Worm (Caenorhabditis elegans): ENCODE data around the gene H43E16.1.

Gene H43E16.1

DNA sequence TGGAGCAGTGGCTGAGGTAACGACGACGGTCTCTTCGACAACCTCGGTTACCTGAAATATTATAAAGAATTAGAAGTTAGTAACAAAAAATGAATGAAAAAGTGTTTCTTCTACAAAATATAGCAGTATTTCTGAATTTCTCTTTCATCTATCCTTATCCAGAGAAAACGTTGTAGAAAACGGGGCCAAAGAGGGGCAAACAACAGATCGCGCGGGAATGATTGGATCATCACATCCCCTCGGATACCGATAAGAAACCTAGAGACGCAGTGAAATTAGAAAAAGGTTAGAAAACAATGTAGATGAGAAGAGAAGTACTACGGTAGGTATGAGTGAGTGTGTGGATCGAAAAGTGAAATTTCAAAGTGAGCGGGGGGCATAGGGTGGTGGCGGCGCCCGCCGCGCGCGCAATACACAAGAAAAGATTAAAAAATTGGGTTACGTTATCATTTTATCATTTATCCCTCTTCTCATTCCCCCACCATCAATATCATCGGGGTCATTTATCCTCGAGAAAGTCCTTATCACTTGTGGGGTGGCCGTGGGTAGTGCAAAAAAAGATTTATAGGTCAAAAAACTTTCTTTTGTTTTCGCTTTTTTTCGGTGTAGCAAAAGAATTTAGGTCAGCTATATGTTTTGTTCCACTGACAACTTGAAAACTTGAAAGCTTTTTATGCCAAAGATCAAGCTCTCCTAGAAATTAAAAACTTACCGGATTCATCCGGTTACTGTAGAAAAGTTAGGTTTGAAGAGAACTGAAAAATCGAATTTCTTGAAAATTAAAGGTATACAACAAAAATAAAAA, 38.3 kb downstream of the H43E16.1 start, which contains the start of the genes dpy-10 and T14B4.19:
dpy-10 (minus strand) TSS at position 51 of the 805 bp plus-strand sequence.
T14B4.19 (minus strand) TSS at position 755 of the 805 bp plus-strand sequence.
- TF ChIP-seq tab-1 (GFP tag; IDR thresholded peaks at IDR 0.05), result no peak
- no peak for TF ChIP-seq med-1 (GFP tag; optimal IDR thresholded peaks at IDR 0.05; ENCODE audit: insufficient read depth)
- TF ChIP-seq ref-1 (GFP tag; conservative IDR thresholded peaks at IDR 0.05), result no peak
- no peak for TF ChIP-seq flt-1 (GFP tag; IDR thresholded peaks at IDR 0.05)
- no peak for TF ChIP-seq ztf-23 (GFP tag; IDR thresholded peaks at IDR 0.05)
- no peak for TF ChIP-seq klf-2 (GFP tag; conservative IDR thresholded peaks at IDR 0.05)
- TF ChIP-seq cog-1 (tag; optimal IDR thresholded peaks at IDR 0.05), result no peak
- TF ChIP-seq ztf-29 (GFP tag; IDR thresholded peaks at IDR 0.05), result no peak
- TF ChIP-seq T22C8.4 (GFP tag; IDR thresholded peaks at IDR 0.05), result no peak

DNA sequence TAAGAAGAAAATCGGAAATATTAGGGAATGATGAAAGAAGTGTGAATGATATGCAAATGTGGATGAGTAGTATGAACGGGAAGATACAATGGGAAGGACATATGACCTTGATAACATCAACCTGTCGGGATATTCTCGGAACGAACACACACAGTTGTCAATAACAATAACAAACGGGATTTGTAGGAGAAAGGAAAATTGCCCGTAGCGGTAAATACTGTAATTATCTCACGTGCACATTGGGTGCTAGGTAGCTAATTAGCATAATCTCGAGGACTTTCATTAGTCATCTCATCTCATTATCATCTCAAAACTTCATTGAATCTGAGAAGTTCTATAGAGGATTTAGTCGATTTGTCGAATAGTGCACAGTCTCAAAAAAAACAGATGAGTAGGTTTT, 38.9 kb downstream of the H43E16.1 start:
- no peak for TF ChIP-seq flt-1 (GFP tag; IDR thresholded peaks at IDR 0.05)
- TF ChIP-seq tab-1 (GFP tag; IDR thresholded peaks at IDR 0.05), result no peak
- TF ChIP-seq ztf-23 (GFP tag; IDR thresholded peaks at IDR 0.05), result no peak
- no peak for TF ChIP-seq med-1 (GFP tag; optimal IDR thresholded peaks at IDR 0.05; ENCODE audit: insufficient read depth)
- TF ChIP-seq klf-2 (GFP tag; conservative IDR thresholded peaks at IDR 0.05), result no peak
- no peak for TF ChIP-seq T22C8.4 (GFP tag; IDR thresholded peaks at IDR 0.05)
- no peak for TF ChIP-seq ref-1 (GFP tag; conservative IDR thresholded peaks at IDR 0.05)
- TF ChIP-seq cog-1 (tag; optimal IDR thresholded peaks at IDR 0.05), result no peak
- no peak for TF ChIP-seq ztf-29 (GFP tag; IDR thresholded peaks at IDR 0.05)

DNA sequence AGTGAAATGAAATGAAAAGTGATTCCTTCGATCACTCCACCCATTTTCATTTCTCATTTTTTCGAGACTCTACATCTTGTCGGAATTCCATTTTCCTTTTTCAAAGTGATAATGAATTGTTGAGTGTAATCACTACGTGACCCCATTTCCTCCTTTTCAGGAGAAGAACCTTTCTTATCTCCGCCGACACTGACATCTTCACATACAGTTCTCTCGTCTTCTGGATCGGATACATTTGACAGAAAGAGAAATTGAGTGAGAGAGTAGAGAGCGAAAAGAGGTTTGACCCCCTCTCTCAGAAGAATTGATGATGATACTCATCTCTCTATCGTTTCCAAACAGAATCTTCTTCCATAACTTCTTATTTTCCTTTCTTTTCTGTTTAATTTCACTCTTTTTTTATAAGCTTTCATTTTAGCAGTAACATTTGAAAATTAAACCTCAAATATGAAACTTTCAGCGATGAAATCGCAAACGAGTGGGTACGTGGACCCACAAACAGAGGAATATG, 39.8 kb downstream of the H43E16.1 start, which contains the start of gene dpy-2:
dpy-2 (plus strand) TSS at position 461 of the 511 bp plus-strand sequence.
- no peak for TF ChIP-seq flt-1 (GFP tag; IDR thresholded peaks at IDR 0.05)
- no peak for TF ChIP-seq ztf-29 (GFP tag; IDR thresholded peaks at IDR 0.05)
- TF ChIP-seq med-1 (GFP tag; optimal IDR thresholded peaks at IDR 0.05; ENCODE audit: insufficient read depth), result no peak
- TF ChIP-seq klf-2 (GFP tag; conservative IDR thresholded peaks at IDR 0.05), result no peak

DNA sequence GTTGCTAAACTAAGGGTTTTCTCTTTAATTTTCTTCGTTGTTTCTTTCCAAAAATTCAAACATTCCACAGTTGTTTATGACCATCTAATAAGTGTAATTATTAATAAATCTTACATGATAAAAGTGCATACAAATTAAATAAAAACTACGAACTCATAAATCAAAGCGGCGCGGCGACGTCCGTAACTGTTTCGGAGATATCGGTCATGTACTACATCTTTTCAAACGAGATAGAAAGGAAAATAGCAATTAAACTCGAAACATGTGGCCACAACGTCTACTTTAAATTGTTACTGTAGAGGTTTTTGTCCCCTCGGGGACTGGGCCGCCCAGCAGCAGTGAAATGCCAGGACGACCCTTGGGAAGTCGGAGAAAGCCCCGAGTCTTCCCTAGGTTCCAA, 41.8 kb downstream of the H43E16.1 start:
- TF ChIP-seq med-1 (GFP tag; optimal IDR thresholded peaks at IDR 0.05; ENCODE audit: insufficient read depth), result no peak
- TF ChIP-seq T22C8.4 (GFP tag; IDR thresholded peaks at IDR 0.05), result no peak
- no peak for TF ChIP-seq cog-1 (tag; optimal IDR thresholded peaks at IDR 0.05)
- no peak for TF ChIP-seq tab-1 (GFP tag; IDR thresholded peaks at IDR 0.05)
- no peak for TF ChIP-seq ref-1 (GFP tag; conservative IDR thresholded peaks at IDR 0.05)
- TF ChIP-seq ztf-23 (GFP tag; IDR thresholded peaks at IDR 0.05), result no peak
- TF ChIP-seq ztf-29 (GFP tag; IDR thresholded peaks at IDR 0.05), result no peak
- TF ChIP-seq klf-2 (GFP tag; conservative IDR thresholded peaks at IDR 0.05), result no peak

DNA sequence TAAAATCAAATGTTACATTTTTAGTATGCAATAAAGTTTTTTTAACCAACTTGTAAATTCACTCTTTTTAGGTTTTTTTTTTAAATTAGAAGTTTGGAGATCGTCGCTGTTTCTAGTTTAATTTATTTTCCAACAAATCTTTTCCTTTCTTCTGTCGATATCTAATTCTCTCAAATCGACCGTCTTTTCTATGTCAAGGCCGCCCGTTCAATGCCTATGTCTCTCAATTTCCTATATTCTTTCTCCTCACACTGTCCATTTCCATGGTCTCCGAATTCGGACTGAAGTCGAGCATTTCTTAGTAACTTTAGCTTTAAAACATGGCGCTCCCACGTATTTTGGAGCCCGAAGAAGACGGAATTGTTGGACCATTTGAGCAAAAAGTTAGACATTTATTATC, 42.6 kb downstream of the H43E16.1 start, which contains the start of the genes T14B4.5 and T14B4.20:
T14B4.5 (plus strand) TSS at position 226 of the 400 bp plus-strand sequence.
T14B4.20 (plus strand) TSS at position 264 of the 400 bp plus-strand sequence.
- no peak for TF ChIP-seq ztf-23 (GFP tag; IDR thresholded peaks at IDR 0.05)
- TF ChIP-seq ref-1 (GFP tag; conservative IDR thresholded peaks at IDR 0.05), result no peak
- no peak for TF ChIP-seq med-1 (GFP tag; optimal IDR thresholded peaks at IDR 0.05; ENCODE audit: insufficient read depth)
- no peak for TF ChIP-seq ztf-29 (GFP tag; IDR thresholded peaks at IDR 0.05)
- TF ChIP-seq T22C8.4 (GFP tag; IDR thresholded peaks at IDR 0.05), result no peak
- no peak for TF ChIP-seq tab-1 (GFP tag; IDR thresholded peaks at IDR 0.05)
- TF ChIP-seq klf-2 (GFP tag; conservative IDR thresholded peaks at IDR 0.05), result no peak
- TF ChIP-seq cog-1 (tag; optimal IDR thresholded peaks at IDR 0.05), result no peak
- TF ChIP-seq flt-1 (GFP tag; IDR thresholded peaks at IDR 0.05), result no peak

DNA sequence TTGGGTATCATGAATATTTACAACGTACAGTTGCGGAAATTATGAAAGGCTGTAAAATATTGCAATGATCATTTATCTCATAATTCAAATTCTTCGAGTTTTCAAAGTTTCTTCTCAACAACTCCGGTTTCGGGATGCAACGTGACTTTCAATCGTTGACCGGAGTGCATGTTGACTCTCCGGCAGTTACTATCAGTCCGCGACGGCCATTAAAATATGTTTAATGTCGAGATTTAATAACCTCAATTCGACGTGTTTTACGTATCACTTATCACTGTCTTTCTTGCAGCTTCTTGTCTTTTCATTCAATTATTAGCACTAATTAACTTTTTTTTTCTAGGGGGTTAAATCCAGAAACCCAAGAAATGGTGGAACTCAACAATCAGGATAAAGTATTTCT, 44.2 kb downstream of the H43E16.1 start, which contains the start of gene tsp-10:
tsp-10 (plus strand) TSS at position 366 of the 400 bp plus-strand sequence.
- no peak for TF ChIP-seq ztf-29 (GFP tag; IDR thresholded peaks at IDR 0.05)
- TF ChIP-seq med-1 (GFP tag; optimal IDR thresholded peaks at IDR 0.05; ENCODE audit: insufficient read depth), result no peak
- no peak for TF ChIP-seq flt-1 (GFP tag; IDR thresholded peaks at IDR 0.05)
- no peak for TF ChIP-seq cog-1 (tag; optimal IDR thresholded peaks at IDR 0.05)
- TF ChIP-seq klf-2 (GFP tag; conservative IDR thresholded peaks at IDR 0.05), result no peak
- TF ChIP-seq T22C8.4 (GFP tag; IDR thresholded peaks at IDR 0.05), result no peak
- no peak for TF ChIP-seq ref-1 (GFP tag; conservative IDR thresholded peaks at IDR 0.05)
- no peak for TF ChIP-seq ztf-23 (GFP tag; IDR thresholded peaks at IDR 0.05)
- no peak for TF ChIP-seq tab-1 (GFP tag; IDR thresholded peaks at IDR 0.05)

DNA sequence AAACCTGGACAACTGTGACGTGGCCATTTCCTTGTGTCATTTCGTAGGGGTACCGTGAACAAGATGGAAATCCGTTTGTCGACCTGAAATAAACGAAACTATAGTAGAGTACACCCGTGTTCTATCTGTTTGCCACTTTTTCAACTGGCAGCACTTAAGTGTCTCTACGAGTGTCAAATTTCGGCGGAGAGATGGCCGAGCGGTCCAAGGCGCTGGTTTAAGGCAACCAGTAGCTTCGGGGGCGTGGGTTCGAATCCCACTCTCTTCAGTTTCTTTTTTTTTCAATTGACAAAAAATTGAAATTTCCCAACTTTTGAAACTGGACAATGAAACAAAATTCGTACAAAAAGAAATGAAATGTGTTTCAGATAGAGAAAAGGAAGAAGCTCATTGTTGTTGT, 47.5 kb downstream of the H43E16.1 start:
- TF ChIP-seq ztf-29 (GFP tag; IDR thresholded peaks at IDR 0.05) (0 out of 2 replicates have a peak, but pooled peaks have one; percentile 45), ref-1 (GFP tag; conservative IDR thresholded peaks at IDR 0.05) (no peak), tab-1 (GFP tag; IDR thresholded peaks at IDR 0.05) (peak; percentile 70; the same call in 1 of the 2 replicates), flt-1 (GFP tag; IDR thresholded peaks at IDR 0.05) (peak; percentile 65; the same call in 1 of the 2 replicates), med-1 (GFP tag; optimal IDR thresholded peaks at IDR 0.05; ENCODE audit: insufficient read depth) (peak; percentile 9), klf-2 (GFP tag; conservative IDR thresholded peaks at IDR 0.05) (no peak), T22C8.4 (GFP tag; IDR thresholded peaks at IDR 0.05) (no peak), ztf-23 (GFP tag; IDR thresholded peaks at IDR 0.05) (peak; percentile 85)

DNA sequence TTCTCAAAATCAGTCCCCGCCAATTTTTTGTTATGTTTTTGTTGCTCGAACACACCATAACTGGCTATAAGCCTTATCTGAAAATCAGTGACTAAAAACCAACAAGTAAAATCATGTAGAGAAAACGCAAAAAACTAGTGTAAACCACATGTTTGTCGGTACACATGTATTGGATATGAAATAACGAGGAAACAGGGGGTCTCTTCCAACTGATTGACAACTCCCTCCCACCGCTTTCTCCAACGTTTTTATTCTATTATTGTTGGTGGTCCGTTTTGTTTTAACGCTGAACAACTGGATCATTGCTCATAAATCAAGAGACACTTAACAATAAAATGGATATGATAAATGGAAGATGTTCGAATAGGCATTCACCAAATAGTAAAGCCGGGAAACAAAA, 52.7 kb downstream of the H43E16.1 start:
- no peak for TF ChIP-seq flt-1 (GFP tag; IDR thresholded peaks at IDR 0.05)
- TF ChIP-seq klf-2 (GFP tag; conservative IDR thresholded peaks at IDR 0.05), result no peak
- no peak for TF ChIP-seq ztf-29 (GFP tag; IDR thresholded peaks at IDR 0.05)
- no peak for TF ChIP-seq T22C8.4 (GFP tag; IDR thresholded peaks at IDR 0.05)
- TF ChIP-seq tab-1 (GFP tag; IDR thresholded peaks at IDR 0.05), result no peak
- no peak for TF ChIP-seq med-1 (GFP tag; optimal IDR thresholded peaks at IDR 0.05; ENCODE audit: insufficient read depth)
- no peak for TF ChIP-seq cog-1 (tag; optimal IDR thresholded peaks at IDR 0.05)
- TF ChIP-seq ztf-23 (GFP tag; IDR thresholded peaks at IDR 0.05), result no peak
- TF ChIP-seq ref-1 (GFP tag; conservative IDR thresholded peaks at IDR 0.05), result no peak

All from whole organism, midembryonic.